Fruit fly (Drosophila melanogaster) whole organism, wandering third instar larva: ENCODE measurements around the gene GILT3.

Experiments
- Hnf4 ChIP-seq: fragments of 200-800 bp; sonication (Bioruptor generic); optimal IDR thresholded peaks from 2 replicates; lab custom pipeline; 2016; ENCODE audit warnings: missing biosample characterization, mild to moderate bottlenecking, missing genetic modification characterization
- brk ChIP-seq: fragments of 200-800 bp; sonication (Bioruptor generic); optimal IDR thresholded peaks from 2 replicates; lab custom pipeline; 2016; ENCODE audit warnings: missing biosample characterization, mild to moderate bottlenecking, missing genetic modification characterization
- dsf ChIP-seq: sonication (Bioruptor generic); optimal IDR thresholded peaks from 2 replicates; lab custom pipeline; 2016; ENCODE audit warnings: missing biosample characterization, missing genetic modification characterization, borderline replicate concordance

- TF ChIP-seq Hnf4 (GFP tag; lab: Kevin White, UChicago), result no peak
- TF ChIP-seq brk (GFP tag; lab: Kevin White, UChicago), result no peak
- no peak for TF ChIP-seq dsf
Measured at dm6 chr3R:23658948-23659347, 18.2 kb upstream of the GILT3 start.
